Worm (Caenorhabditis elegans): ENCODE measurements around the gene gob-1.
A peak's percentile ranks its signal among the peaks of the same experiment; 100 is the strongest.

DNA sequence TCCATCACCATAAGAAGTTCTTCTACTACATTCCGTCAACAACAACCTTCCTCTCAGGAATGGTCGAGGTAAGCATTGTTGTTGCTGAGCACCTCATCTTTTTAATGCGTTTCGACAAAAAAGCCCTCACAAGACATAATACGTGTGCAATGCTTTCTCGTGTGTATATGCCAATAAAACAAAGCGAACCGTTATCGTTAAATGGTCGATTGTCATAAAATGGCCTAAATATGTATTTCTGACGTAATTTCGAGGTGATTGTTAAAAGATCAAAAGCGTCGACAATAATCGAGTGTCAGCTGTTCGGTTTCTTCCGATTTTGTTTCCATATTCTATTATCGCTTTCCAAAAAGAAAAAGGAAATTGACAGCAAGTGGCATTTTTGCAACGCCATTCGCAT is 51.3 kb downstream of the gob-1 start:
- TF ChIP-seq snpc-4 (tag; optimal IDR thresholded peaks at IDR 0.05) (no peak), nhr-77 (tag; optimal IDR thresholded peaks at IDR 0.05) (no peak), nhr-76 (tag; optimal IDR thresholded peaks at IDR 0.05) (no peak), nhr-11 (tag; optimal IDR thresholded peaks at IDR 0.05) (no peak), elt-3 (tag; optimal IDR thresholded peaks at IDR 0.05) (no peak), unc-62 (GFP tag; optimal IDR thresholded peaks at IDR 0.05) (no peak), egl-27 (tag; optimal IDR thresholded peaks at IDR 0.05) (no peak), fkh-2 (tag; optimal IDR thresholded peaks at IDR 0.05) (no peak), sea-2 (GFP tag; optimal IDR thresholded peaks at IDR 0.05) (no peak), jun-1 (tag; optimal IDR thresholded peaks at IDR 0.05) (peak; percentile 33)
